Worm (Caenorhabditis elegans): ENCODE measurements around the gene K03B4.8.
A peak's percentile ranks its signal among the peaks of the same experiment; 100 is the strongest.

K03B4.8 gene

ce11 chrV:4647857-4648256, 26.5 kb downstream of the K03B4.8 start, which contains the start of gene F41F3.3 (continued):
- 0 out of 2 replicates have a peak, but pooled peaks have one; percentile 51 for TF ChIP-seq lim-7 (GFP tag; IDR thresholded peaks at IDR 0.05)
- TF ChIP-seq egl-27 (tag; optimal IDR thresholded peaks at IDR 0.05), result no peak
- TF ChIP-seq saeg-2 (GFP tag; IDR thresholded peaks at IDR 0.05), result no peak
- TF ChIP-seq mxl-2 (GFP tag; conservative IDR thresholded peaks at IDR 0.05), result no peak
- TF ChIP-seq hlh-30 (tag; optimal IDR thresholded peaks at IDR 0.05; ENCODE audit: insufficient read depth), result no peak
- no peak for TF ChIP-seq Y5F2A.4 (GFP tag; optimal IDR thresholded peaks at IDR 0.05)
- TF ChIP-seq mes-2 (tag; optimal IDR thresholded peaks at IDR 0.05; ENCODE audit: poor library complexity, severe bottlenecking), result peak; percentile 30
- TF ChIP-seq dpl-1 (GFP tag; optimal IDR thresholded peaks at IDR 0.05), result no peak
- no peak for TF ChIP-seq zip-11 (GFP tag; IDR thresholded peaks at IDR 0.05)
- no peak for TF ChIP-seq mep-1 (tag; optimal IDR thresholded peaks at IDR 0.05)
- no peak for TF ChIP-seq daf-16 (GFP tag; optimal IDR thresholded peaks at IDR 0.05)
- no peak for TF ChIP-seq daf-16 (tag; optimal IDR thresholded peaks at IDR 0.05)
- TF ChIP-seq zip-2 (tag; optimal IDR thresholded peaks at IDR 0.05), result no peak
- no peak for TF ChIP-seq ztf-11 (tag; optimal IDR thresholded peaks at IDR 0.05)
- no peak for TF ChIP-seq vab-7 (GFP tag; IDR thresholded peaks at IDR 0.05)
- no peak for TF ChIP-seq daf-12 (tag; optimal IDR thresholded peaks at IDR 0.05)
- TF ChIP-seq unc-62 (GFP tag; optimal IDR thresholded peaks at IDR 0.05 in 1 of 2), result no peak
- TF ChIP-seq unc-62 (tag; optimal IDR thresholded peaks at IDR 0.05), result no peak
- no peak for TF ChIP-seq madf-9 (GFP tag; conservative IDR thresholded peaks at IDR 0.05)
- 0 out of 2 replicates have a peak, but pooled peaks have one; percentile 38 for TF ChIP-seq F26F4.8 (GFP tag; conservative IDR thresholded peaks at IDR 0.05)
- no peak for TF ChIP-seq mdt-29 (GFP tag; IDR thresholded peaks at IDR 0.05)
- TF ChIP-seq nhr-76 (tag; optimal IDR thresholded peaks at IDR 0.05), result no peak

- TF ChIP-seq ama-1 (optimal IDR thresholded peaks at IDR 0.05) (peak; percentile 91), unc-62 (GFP tag; optimal IDR thresholded peaks at IDR 0.05 in 1 of 2) (no peak), unc-62 (tag; optimal IDR thresholded peaks at IDR 0.05) (no peak), T20F7.1 (GFP tag; optimal IDR thresholded peaks at IDR 0.05) (no peak), hmg-1.1 (GFP tag; IDR thresholded peaks at IDR 0.05) (no peak), mdl-1 (tag; optimal IDR thresholded peaks at IDR 0.05) (no peak), hif-1 (tag; optimal IDR thresholded peaks at IDR 0.05) (no peak), ceh-20 (GFP tag; IDR thresholded peaks at IDR 0.05) (no peak), nhr-102 (tag; optimal IDR thresholded peaks at IDR 0.05) (peak; percentile 30), pqm-1 (tag; optimal IDR thresholded peaks at IDR 0.05) (no peak), arid-1 (GFP tag; conservative IDR thresholded peaks at IDR 0.05) (no peak), skn-1 (tag; optimal IDR thresholded peaks at IDR 0.05) (no peak), daf-8 (GFP tag; IDR thresholded peaks at IDR 0.05) (no peak), spr-3 (GFP tag; optimal IDR thresholded peaks at IDR 0.05) (no peak), daf-12 (tag; optimal IDR thresholded peaks at IDR 0.05) (no peak), ztf-7 (tag; optimal IDR thresholded peaks at IDR 0.05) (no peak), dmd-6 (GFP tag; IDR thresholded peaks at IDR 0.05) (no peak), T26A8.4 (GFP tag; IDR thresholded peaks at IDR 0.05) (peak; percentile 82; the same call in 1 of the 2 replicates), sdz-12 (GFP tag; optimal IDR thresholded peaks at IDR 0.05) (no peak), aly-2 (tag; optimal IDR thresholded peaks at IDR 0.05) (no peak), nhr-25 (tag; optimal IDR thresholded peaks at IDR 0.05; ENCODE audit: borderline replicate concordance, insufficient read depth) (no peak), ceh-32 (tag; optimal IDR thresholded peaks at IDR 0.05; ENCODE audit: poor library complexity) (no peak), snpc-4 (tag; optimal IDR thresholded peaks at IDR 0.05) (no peak), ceh-82 (tag; optimal IDR thresholded peaks at IDR 0.05) (no peak), mes-2 (tag; optimal IDR thresholded peaks at IDR 0.05; ENCODE audit: poor library complexity, severe bottlenecking) (peak; percentile 40), snpc-1.2 (GFP tag; IDR thresholded peaks at IDR 0.05) (peak; percentile 12; the same call in 1 of the 2 replicates), gei-8 (GFP tag; optimal IDR thresholded peaks at IDR 0.05) (no peak), fos-1 (tag; optimal IDR thresholded peaks at IDR 0.05) (no peak), ceh-62 (tag; optimal IDR thresholded peaks at IDR 0.05) (no peak), saeg-2 (GFP tag; IDR thresholded peaks at IDR 0.05) (no peak), daf-19 (GFP tag; conservative IDR thresholded peaks at IDR 0.05) (no peak), nhr-77 (tag; optimal IDR thresholded peaks at IDR 0.05) (no peak), F44E2.7 (GFP tag; IDR thresholded peaks at IDR 0.05) (no peak), lin-38 (GFP tag; IDR thresholded peaks at IDR 0.05) (no peak)
Observed at ce11 chrV:4647279-4647819, 27.1 kb downstream of the K03B4.8 start.

Measured in whole organism, L4 larva.